Fruit fly (Drosophila melanogaster): ENCODE data around the gene Socs36E.

DNA sequence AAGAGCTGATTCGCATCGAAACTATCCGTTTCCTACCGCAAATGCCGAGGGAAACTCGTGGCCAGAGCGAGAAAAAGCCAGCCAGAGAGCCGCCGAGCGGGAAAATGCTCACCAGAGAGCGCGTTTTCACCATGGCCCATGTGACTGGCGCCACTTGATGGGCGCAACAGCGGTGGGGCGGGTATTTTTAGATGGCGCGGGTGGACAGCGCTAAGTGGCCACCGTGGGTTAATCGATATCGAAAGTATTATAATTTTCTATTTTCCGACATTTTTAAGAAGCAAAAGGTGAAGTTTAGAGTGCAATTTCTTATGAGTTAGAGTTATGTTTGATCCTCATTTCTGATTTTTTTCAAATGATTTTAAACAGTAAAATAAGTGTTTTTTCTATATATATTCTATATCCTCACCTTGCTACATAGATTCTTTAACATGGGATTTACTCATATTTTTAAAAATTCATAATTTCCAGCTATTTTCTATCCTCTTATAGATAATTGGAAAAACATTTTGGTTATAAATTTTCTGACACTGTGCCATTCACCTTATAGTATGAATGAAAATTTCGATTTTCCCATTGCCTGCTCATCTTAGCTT is 32.5 kb upstream of the Socs36E start, which contains the start of gene Ptp36E:
- TF ChIP-seq psq (optimal IDR thresholded peaks at IDR 0.05): no peak
- TF ChIP-seq h (optimal IDR thresholded peaks at IDR 0.05): no peak
- TF ChIP-seq insv (optimal IDR thresholded peaks at IDR 0.05): no peak
- TF ChIP-seq Sin3A (optimal IDR thresholded peaks at IDR 0.05): no peak
- no peak for TF ChIP-seq Myc (optimal IDR thresholded peaks at IDR 0.05)
- TF ChIP-seq ttk (optimal IDR thresholded peaks at IDR 0.05): no peak
